Worm (Caenorhabditis elegans) whole organism, L2 larva: ENCODE data around the gene F55C9.11.

Source experiments
- C34F6.9 ChIP-seq: fragments of 150-350 bp; optimal IDR thresholded peaks from 2 replicates; lab custom pipeline; 2014; ENCODE audit warnings: missing biosample characterization, missing genetic modification characterization
- F13H6.1 ChIP-seq: sonication (generic microtip); optimal IDR thresholded peaks from 2 replicates; lab custom pipeline; 2016; ENCODE audit warnings: missing genetic modification characterization, missing compliant biosample characterization
- R02D3.7 ChIP-seq: fragments of 150-350 bp; optimal IDR thresholded peaks from 2 replicates; lab custom pipeline; 2014; ENCODE audit warnings: missing biosample characterization, missing genetic modification characterization
- Y55F3AM.14 ChIP-seq: fragments of 200-800 bp; sonication (Bioruptor generic); optimal IDR thresholded peaks from 2 replicates; lab custom pipeline; 2018; ENCODE audit warnings: mild to moderate bottlenecking, missing genetic modification characterization, missing compliant biosample characterization
- ZK546.5 ChIP-seq: sonication (generic microtip); optimal IDR thresholded peaks from 2 replicates; lab custom pipeline; 2017; ENCODE audit warnings: missing biosample characterization, missing genetic modification characterization
- alr-1 ChIP-seq: fragments of 150-350 bp; optimal IDR thresholded peaks from 2 replicates; lab custom pipeline; 2014; ENCODE audit warnings: missing biosample characterization, missing genetic modification characterization
- aly-2 ChIP-seq: fragments of 150-350 bp; optimal IDR thresholded peaks from 2 replicates; lab custom pipeline; 2014; ENCODE audit warnings: missing biosample characterization, missing genetic modification characterization
- ama-1 ChIP-seq: fragments of 150-350 bp; optimal IDR thresholded peaks from 2 replicates; lab custom pipeline; 2018; ENCODE audit warnings: inconsistent platforms
- blmp-1 ChIP-seq: sonication (generic microtip); optimal IDR thresholded peaks from 2 replicates; lab custom pipeline; 2017; ENCODE audit warnings: missing genetic modification characterization, mild to moderate bottlenecking, missing compliant biosample characterization, antibody characterized with exemption, moderate library complexity; ENCODE audit not compliant: insufficient read depth
- ceh-16 ChIP-seq: fragments of 150-350 bp; optimal IDR thresholded peaks from 2 replicates; lab custom pipeline; 2014; ENCODE audit warnings: missing biosample characterization, missing genetic modification characterization
- ceh-82 ChIP-seq: fragments of 150-350 bp; optimal IDR thresholded peaks from 2 replicates; lab custom pipeline; 2014; ENCODE audit warnings: missing biosample characterization, missing genetic modification characterization
- crh-2 ChIP-seq: sonication (generic microtip); optimal IDR thresholded peaks from 2 replicates; lab custom pipeline; 2017; ENCODE audit warnings: missing biosample characterization, missing genetic modification characterization
- dmd-4 ChIP-seq: sonication (generic microtip); optimal IDR thresholded peaks from 2 replicates; lab custom pipeline; 2017; ENCODE audit warnings: missing biosample characterization, missing genetic modification characterization
- egl-27 ChIP-seq: sonication (generic microtip); optimal IDR thresholded peaks from 3 replicates; lab custom pipeline; 2017; ENCODE audit warnings: missing biosample characterization, missing genetic modification reagents, missing genetic modification characterization
- elt-1 ChIP-seq: fragments of 150-350 bp; optimal IDR thresholded peaks from 2 replicates; lab custom pipeline; 2014; ENCODE audit warnings: missing biosample characterization, missing genetic modification characterization
- elt-3 ChIP-seq: sonication (generic microtip); optimal IDR thresholded peaks from 2 replicates; lab custom pipeline; 2017; ENCODE audit warnings: missing biosample characterization, missing genetic modification characterization
- gmeb-1 ChIP-seq: fragments of 150-350 bp; optimal IDR thresholded peaks from 2 replicates; lab custom pipeline; 2014; ENCODE audit warnings: missing biosample characterization, missing genetic modification characterization
- lin-13 ChIP-seq: fragments of 150-350 bp; optimal IDR thresholded peaks from 2 replicates; lab custom pipeline; 2014; ENCODE audit warnings: missing biosample characterization, missing genetic modification reagents, missing genetic modification characterization
- lin-39 ChIP-seq: fragments of 150-350 bp; optimal IDR thresholded peaks from 2 replicates; lab custom pipeline; 2014; ENCODE audit warnings: missing biosample characterization, missing genetic modification reagents, missing genetic modification characterization
- lsy-2 ChIP-seq, 2 experiments: fragments of 150-350 bp in 1 of 2; sonication (generic microtip) in 1 of 2; optimal IDR thresholded peaks; 2 replicates each; lab custom pipeline; 2014 to 2017; ENCODE audit warnings: missing biosample characterization in 2 of 2, missing genetic modification characterization in 2 of 2
- nhr-129 ChIP-seq: fragments of 150-350 bp; optimal IDR thresholded peaks from 2 replicates; lab custom pipeline; 2014; ENCODE audit warnings: missing biosample characterization, missing genetic modification characterization
- nhr-23 ChIP-seq: fragments of 150-350 bp; optimal IDR thresholded peaks from 2 replicates; lab custom pipeline; 2014; ENCODE audit warnings: missing biosample characterization, missing genetic modification reagents, missing genetic modification characterization
- nhr-237 ChIP-seq: fragments of 150-350 bp; optimal IDR thresholded peaks from 2 replicates; lab custom pipeline; 2014; ENCODE audit warnings: missing biosample characterization, missing genetic modification characterization
- nhr-25 ChIP-seq: fragments of 150-350 bp; sonication (generic microtip); optimal IDR thresholded peaks from 3 replicates; lab custom pipeline; 2014; ENCODE audit warnings: missing biosample characterization, missing genetic modification characterization
- nhr-6 ChIP-seq: fragments of 150-350 bp; optimal IDR thresholded peaks from 2 replicates; lab custom pipeline; 2014; ENCODE audit warnings: missing biosample characterization, missing genetic modification characterization
- nhr-77 ChIP-seq: fragments of 150-350 bp; optimal IDR thresholded peaks from 2 replicates; lab custom pipeline; 2014; ENCODE audit warnings: missing biosample characterization, missing genetic modification characterization
- sem-4 ChIP-seq: fragments of 150-350 bp; optimal IDR thresholded peaks from 2 replicates; lab custom pipeline; 2014; ENCODE audit warnings: missing biosample characterization, missing genetic modification reagents, missing genetic modification characterization
- skn-1 ChIP-seq: sonication (generic microtip); optimal IDR thresholded peaks from 2 replicates; lab custom pipeline; 2017; ENCODE audit warnings: missing biosample characterization, missing genetic modification characterization
- sma-3 ChIP-seq: sonication (generic microtip); optimal IDR thresholded peaks from 2 replicates; lab custom pipeline; 2016; ENCODE audit warnings: missing genetic modification reagents, missing genetic modification characterization, missing compliant biosample characterization
- sma-9 ChIP-seq, 2 experiments: fragments of 150-350 bp in 1 of 2; sonication (generic microtip) in 1 of 2; optimal IDR thresholded peaks; 2 replicates each; lab custom pipeline; 2014 to 2016; ENCODE audit warnings: missing genetic modification characterization in 2 of 2, mild to moderate bottlenecking in 1 of 2, missing biosample characterization in 1 of 2, missing compliant biosample characterization in 1 of 2, missing genetic modification reagents in 1 of 2, moderate library complexity in 1 of 2
- snpc-4 ChIP-seq: fragments of 150-350 bp; optimal IDR thresholded peaks from 2 replicates; lab custom pipeline; 2014; ENCODE audit warnings: missing biosample characterization, missing genetic modification characterization
- unc-39 ChIP-seq: fragments of 150-350 bp; optimal IDR thresholded peaks from 2 replicates; lab custom pipeline; 2014; ENCODE audit warnings: missing biosample characterization, missing genetic modification characterization
- unc-55 ChIP-seq: fragments of 150-350 bp; sonication (generic microtip); optimal IDR thresholded peaks from 3 replicates; lab custom pipeline; 2014; ENCODE audit warnings: missing biosample characterization, missing genetic modification reagents, missing genetic modification characterization
- unc-62 ChIP-seq: fragments of 150-350 bp; optimal IDR thresholded peaks from 2 replicates; lab custom pipeline; 2014; ENCODE audit warnings: missing biosample characterization, missing genetic modification reagents, missing genetic modification characterization
- zag-1 ChIP-seq: fragments of 150-350 bp; optimal IDR thresholded peaks from 2 replicates; lab custom pipeline; 2014; ENCODE audit warnings: missing biosample characterization, missing genetic modification characterization
- ztf-1 ChIP-seq: fragments of 200-800 bp; sonication (Bioruptor generic); conservative IDR thresholded peaks from 2 replicates; pipeline ENCODE4 v1.3.6; 2022; ENCODE audit warnings: missing genetic modification characterization, missing compliant biosample characterization
- ztf-11 ChIP-seq: sonication (generic microtip); optimal IDR thresholded peaks from 2 replicates; lab custom pipeline; 2017; ENCODE audit warnings: missing biosample characterization, missing genetic modification characterization

The F55C9.11 gene

ce11 chrV:19308137-19308536 lies 1.4 kb downstream of the F55C9.11 start:
- TF ChIP-seq nhr-237 (tag; lab: Kevin White, UChicago): no peak
- no peak for TF ChIP-seq lsy-2 (tag; optimal IDR thresholded peaks at IDR 0.05; lab: Kevin White, UChicago)
- no peak for TF ChIP-seq ztf-11 (tag; lab: Kevin White, UChicago)
- TF ChIP-seq snpc-4 (tag; lab: Kevin White, UChicago): no peak
- no peak for TF ChIP-seq sma-9 (GFP tag; optimal IDR thresholded peaks at IDR 0.05; lab: Kevin White, UChicago)
- no peak for TF ChIP-seq sma-9 (tag; optimal IDR thresholded peaks at IDR 0.05; lab: Kevin White, UChicago)
- no peak for TF ChIP-seq nhr-77 (tag; lab: Kevin White, UChicago)
- no peak for TF ChIP-seq lin-39 (tag; lab: Kevin White, UChicago)
- TF ChIP-seq dmd-4 (tag; lab: Kevin White, UChicago): no peak
- TF ChIP-seq zag-1 (tag; lab: Kevin White, UChicago): no peak
- TF ChIP-seq elt-1: no peak
- TF ChIP-seq Y55F3AM.14 (GFP tag; lab: Kevin White, UChicago): no peak
- no peak for TF ChIP-seq ceh-82
- no peak for TF ChIP-seq ZK546.5 (tag; lab: Kevin White, UChicago)
- no peak for TF ChIP-seq blmp-1 (tag; lab: Kevin White, UChicago)
- no peak for TF ChIP-seq crh-2

- TF ChIP-seq snpc-4 (tag; lab: Kevin White, UChicago): no peak
- TF ChIP-seq unc-55: no peak
- no peak for TF ChIP-seq crh-2
- no peak for TF ChIP-seq ceh-82
- TF ChIP-seq sem-4 (tag; lab: Kevin White, UChicago): no peak
- TF ChIP-seq ztf-1 (GFP tag; lab: Robert Waterston, UW): no peak
These were observed 2.6 kb downstream of the F55C9.11 start, which contains the start of gene F55C9.15 for ce11 chrV:19306906-19307305. Gene F55C9.15, minus strand, starts transcription at chrV:19307006.

- TF ChIP-seq sem-4 (tag; lab: Kevin White, UChicago) (no peak), unc-62 (GFP tag; lab: Kevin White, UChicago) (no peak), nhr-6 (tag; lab: Kevin White, UChicago) (no peak), Y55F3AM.14 (GFP tag; lab: Kevin White, UChicago) (no peak), skn-1 (no peak), C34F6.9 (tag; lab: Kevin White, UChicago) (no peak), crh-2 (no peak), ZK546.5 (tag; lab: Kevin White, UChicago) (no peak), lin-13 (GFP tag; lab: Kevin White, UChicago) (no peak), nhr-77 (tag; lab: Kevin White, UChicago) (no peak), F13H6.1 (tag; lab: Kevin White, UChicago) (no peak), sma-3 (GFP tag; lab: Kevin White, UChicago) (no peak), alr-1 (tag; lab: Kevin White, UChicago) (no peak), ztf-11 (tag; lab: Kevin White, UChicago) (no peak), ceh-16 (tag; lab: Kevin White, UChicago) (no peak), unc-39 (tag; lab: Kevin White, UChicago) (no peak), aly-2 (tag; lab: Kevin White, UChicago) (no peak), nhr-23 (tag; lab: Kevin White, UChicago) (no peak), sma-9 (GFP tag; optimal IDR thresholded peaks at IDR 0.05; lab: Kevin White, UChicago) (no peak), sma-9 (tag; optimal IDR thresholded peaks at IDR 0.05; lab: Kevin White, UChicago) (no peak), nhr-237 (tag; lab: Kevin White, UChicago) (no peak)
These were observed 5.8 kb downstream of the F55C9.11 start, which contains the start of the genes fbxb-63 and fbxb-61 for ce11 chrV:19303589-19304174. Gene fbxb-63, minus strand, starts transcription at chrV:19303730. Gene fbxb-61, plus strand, starts transcription at chrV:19304124.

ce11 chrV:19301934-19302333 lies 7.6 kb downstream of the F55C9.11 start, which contains the start of gene fbxb-62:
Gene fbxb-62, minus strand, starts transcription at chrV:19302034.
- no peak for TF ChIP-seq nhr-23 (tag; lab: Kevin White, UChicago)
- TF ChIP-seq dmd-4 (tag; lab: Kevin White, UChicago): no peak
- TF ChIP-seq ztf-11 (tag; lab: Kevin White, UChicago): no peak
- no peak for TF ChIP-seq elt-1
- TF ChIP-seq alr-1 (tag; lab: Kevin White, UChicago): no peak
- TF ChIP-seq unc-62 (GFP tag; lab: Kevin White, UChicago): no peak
- TF ChIP-seq gmeb-1 (tag; lab: Kevin White, UChicago): no peak

ce11 chrV:19299262-19299661 lies 10.2 kb downstream of the F55C9.11 start, which contains the start of gene F55C9.14:
Gene F55C9.14, plus strand, starts transcription at chrV:19299562.
- no peak for TF ChIP-seq R02D3.7 (tag; lab: Kevin White, UChicago)
- TF ChIP-seq ztf-11 (tag; lab: Kevin White, UChicago): no peak
- TF ChIP-seq nhr-25: no peak
- TF ChIP-seq blmp-1 (tag; lab: Kevin White, UChicago): no peak
- TF ChIP-seq aly-2 (tag; lab: Kevin White, UChicago): no peak
- no peak for TF ChIP-seq F13H6.1 (tag; lab: Kevin White, UChicago)
- TF ChIP-seq egl-27 (tag; lab: Kevin White, UChicago): no peak
- TF ChIP-seq nhr-129 (tag; lab: Kevin White, UChicago): no peak
- TF ChIP-seq dmd-4 (tag; lab: Kevin White, UChicago): no peak
- no peak for TF ChIP-seq unc-55
- TF ChIP-seq ama-1 (lab: Kevin White, UChicago): no peak
- TF ChIP-seq nhr-237 (tag; lab: Kevin White, UChicago): no peak
- TF ChIP-seq ZK546.5 (tag; lab: Kevin White, UChicago): no peak
- no peak for TF ChIP-seq elt-3
